Worm (Caenorhabditis elegans): ENCODE measurements around the gene nhr-171.

ce11 chrV:7506207-7506606 is 5.4 kb upstream of the nhr-171 start:
- no peak for TF ChIP-seq pha-4 (tag; optimal IDR thresholded peaks at IDR 0.05)
- TF ChIP-seq ces-1 (GFP tag; optimal IDR thresholded peaks at IDR 0.05) = no peak
- no peak for TF ChIP-seq nhr-28 (tag; optimal IDR thresholded peaks at IDR 0.05)
- TF ChIP-seq ceh-83 (GFP tag; optimal IDR thresholded peaks at IDR 0.05) = no peak
- TF ChIP-seq snpc-4 (tag; optimal IDR thresholded peaks at IDR 0.05) = no peak
- TF ChIP-seq lin-13 (tag; optimal IDR thresholded peaks at IDR 0.05) = no peak

All from whole organism, mixed stage, embryonic.